Fruit fly (Drosophila melanogaster) whole organism, prepupa: Measurements from ENCODE around the gene CG31111.

Experiments used
- CG11294 ChIP-seq: fragments of 200-800 bp; sonication (Bioruptor generic); IDR thresholded peaks from 2 replicates; pipeline ENCODE4 v1.3.6; 2022; ENCODE audit warnings: missing biosample characterization, missing genetic modification characterization
- CG11902 ChIP-seq: fragments of 200-800 bp; sonication (Bioruptor generic); optimal IDR thresholded peaks from 3 replicates; lab custom pipeline; 2016; ENCODE audit warnings: missing biosample characterization, missing genetic modification characterization
- CG6854 ChIP-seq: fragments of 200-800 bp; sonication (Bioruptor generic); optimal IDR thresholded peaks from 2 replicates; lab custom pipeline; 2017; ENCODE audit warnings: missing biosample characterization, mild to moderate bottlenecking, missing genetic modification characterization
- CG8319 ChIP-seq: fragments of 200-800 bp; sonication (Bioruptor generic); optimal IDR thresholded peaks from 3 replicates; lab custom pipeline; 2016; ENCODE audit warnings: missing biosample characterization, missing genetic modification characterization
- Ets96B ChIP-seq: fragments of 200-800 bp; optimal IDR thresholded peaks from 2 replicates; lab custom pipeline; 2019; ENCODE audit warnings: missing biosample characterization, mild to moderate bottlenecking, missing genetic modification characterization, moderate library complexity
- Hr39 ChIP-seq: fragments of 200-800 bp; sonication (Bioruptor generic); optimal IDR thresholded peaks from 2 replicates; lab custom pipeline; 2016; ENCODE audit warnings: missing biosample characterization, missing genetic modification characterization
- Hr4 ChIP-seq: fragments of 200-800 bp; sonication (Bioruptor generic); optimal IDR thresholded peaks from 3 replicates; lab custom pipeline; 2016; ENCODE audit warnings: missing biosample characterization, missing genetic modification characterization
- Lpt ChIP-seq: fragments of 200-800 bp; sonication (Bioruptor generic); optimal IDR thresholded peaks from 3 replicates; lab custom pipeline; 2016; ENCODE audit warnings: missing biosample characterization, missing genetic modification characterization

DNA sequence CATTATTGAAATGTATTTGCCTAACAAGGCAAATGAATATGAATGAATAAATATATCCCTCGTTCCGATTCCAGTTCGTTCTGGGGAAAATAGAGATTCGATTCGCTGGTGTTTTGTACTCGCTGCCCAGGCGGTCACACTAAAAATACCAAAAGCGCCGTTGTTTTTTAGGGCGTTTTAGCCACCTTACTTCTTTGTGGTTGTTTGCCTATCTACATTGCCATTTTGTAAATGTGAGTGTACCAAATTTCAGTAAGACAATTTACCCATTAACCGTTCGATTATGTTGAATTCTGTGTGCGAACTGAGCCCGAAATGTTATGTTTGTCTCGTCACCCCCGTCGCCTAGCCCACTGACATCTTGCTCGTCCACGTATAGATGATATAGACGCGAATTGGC is 41.5 kb upstream of the CG31111 start, which contains the start of the genes CG33095 and CG33096:
- TF ChIP-seq Ets96B (tag; lab: Kevin White, UChicago) = no peak
- TF ChIP-seq Lpt (GFP tag; lab: Kevin White, UChicago) = no peak
- TF ChIP-seq CG8319 (GFP tag; lab: Kevin White, UChicago) = no peak
- TF ChIP-seq CG11294 (GFP tag; lab: Robert Waterston, UW) = no peak
- TF ChIP-seq Hr39 (GFP tag; lab: Kevin White, UChicago) = no peak
- TF ChIP-seq CG6854 = no peak
- no peak for TF ChIP-seq Hr4 (GFP tag; lab: Kevin White, UChicago)
- TF ChIP-seq CG11902 = no peak
